Fruit fly (Drosophila melanogaster): ENCODE data around the gene Sry-beta.

The Sry-beta gene

dm6 chr3R:30056592-30057135, 17.1 kb downstream of the Sry-beta start, which contains the start of the genes CG7950 and Rpp14a (continued):
- TF ChIP-seq NFAT (GFP tag; IDR thresholded peaks at IDR 0.05) (peak; percentile 59), gfzf (GFP tag; optimal IDR thresholded peaks at IDR 0.05) (no peak), gce (GFP tag; IDR thresholded peaks at IDR 0.05) (no peak), CG17385 (GFP tag; optimal IDR thresholded peaks at IDR 0.05) (peak; percentile 70), HmgD (GFP tag; optimal IDR thresholded peaks at IDR 0.05) (peak; percentile 40), H2.0 (GFP tag; IDR thresholded peaks at IDR 0.05) (peak; percentile 86), HmgZ (tag; optimal IDR thresholded peaks at IDR 0.05) (peak; percentile 89), CTCF (GFP tag; optimal IDR thresholded peaks at IDR 0.05) (no peak), CG4328 (GFP tag; optimal IDR thresholded peaks at IDR 0.05) (peak; percentile 54), Ptx1 (GFP tag; IDR thresholded peaks at IDR 0.05) (peak; percentile 80), H15 (GFP tag; IDR thresholded peaks at IDR 0.05) (peak; percentile 70; the same call in 1 of the 3 replicates), Meics (GFP tag; optimal IDR thresholded peaks at IDR 0.05) (peak; percentile 43), Nf-YC (tag; optimal IDR thresholded peaks at IDR 0.05) (peak; percentile 65), Usf (GFP tag; optimal IDR thresholded peaks at IDR 0.05) (peak; percentile 27), CG12391 (tag; optimal IDR thresholded peaks at IDR 0.05) (peak; percentile 90), dimm (GFP tag; IDR thresholded peaks at IDR 0.05) (peak; percentile 29; the same call in 1 of the 2 replicates), CG6683 (GFP tag; optimal IDR thresholded peaks at IDR 0.05) (no peak), CG15601 (tag; optimal IDR thresholded peaks at IDR 0.05) (peak; percentile 69), Dll (GFP tag; IDR thresholded peaks at IDR 0.05; ENCODE audit: partially characterized antibody) (peak; percentile 48; the same call in 2 of the 4 replicates), CG10979 (tag; optimal IDR thresholded peaks at IDR 0.05) (peak; percentile 55), sens (GFP tag) (peak; percentile 97), CG11247 (GFP tag; IDR thresholded peaks at IDR 0.05) (peak; percentile 58), gro (GFP tag; optimal IDR thresholded peaks at IDR 0.05) (peak; percentile 82), CG4730 (GFP tag; IDR thresholded peaks at IDR 0.05) (peak; percentile 55), Hand (GFP tag; optimal IDR thresholded peaks at IDR 0.05) (no peak), Hr51 (GFP tag; optimal IDR thresholded peaks at IDR 0.05) (peak; percentile 81 to 84), CG3847 (GFP tag; IDR thresholded peaks at IDR 0.05) (peak; percentile 82), dpn (GFP tag; optimal IDR thresholded peaks at IDR 0.05) (peak; percentile 78 to 79), CG15011 (GFP tag; optimal IDR thresholded peaks at IDR 0.05) (no peak), CG7556 (GFP tag; optimal IDR thresholded peaks at IDR 0.05) (peak; percentile 44), CG11560 (tag; IDR thresholded peaks at IDR 0.05) (no peak), chm (GFP tag; IDR thresholded peaks at IDR 0.05) (peak; percentile 75), CG12104 (GFP tag; optimal IDR thresholded peaks at IDR 0.05) (no peak), CG33557 (GFP tag; optimal IDR thresholded peaks at IDR 0.05) (peak; percentile 53), CG30020 (tag; optimal IDR thresholded peaks at IDR 0.05) (peak; percentile 46), CG18764 (GFP tag; optimal IDR thresholded peaks at IDR 0.05) (peak; percentile 51), CG18619 (GFP tag; optimal IDR thresholded peaks at IDR 0.05) (peak; percentile 48), CG2116 (GFP tag; optimal IDR thresholded peaks at IDR 0.05) (peak; percentile 64), unc-4 (GFP tag; IDR thresholded peaks at IDR 0.05; ENCODE audit: partially characterized antibody) (no peak), Lim3 (GFP tag; IDR thresholded peaks at IDR 0.05) (no peak), Aef1 (GFP tag; IDR thresholded peaks at IDR 0.05) (peak; percentile 82), CG2120 (GFP tag; optimal IDR thresholded peaks at IDR 0.05) (peak; percentile 94), pho (GFP tag; optimal IDR thresholded peaks at IDR 0.05) (peak; percentile 85), CG8281 (tag; optimal IDR thresholded peaks at IDR 0.05) (no peak), CG30403 (GFP tag; optimal IDR thresholded peaks at IDR 0.05) (peak; percentile 87), yki (optimal IDR thresholded peaks at IDR 0.05) (no peak), pum (GFP tag; optimal IDR thresholded peaks at IDR 0.05) (peak; percentile 73), CG10321 (GFP tag; IDR thresholded peaks at IDR 0.05) (0 out of 2 replicates have a peak, but pooled peaks have one; percentile 41), Camta (GFP tag; optimal IDR thresholded peaks at IDR 0.05) (peak; percentile 66), CG31441 (GFP tag; IDR thresholded peaks at IDR 0.05) (peak; percentile 41; the same call in 1 of the 2 replicates), ro (GFP tag; IDR thresholded peaks at IDR 0.05) (no peak), CG32767 (GFP tag; IDR thresholded peaks at IDR 0.05) (peak; percentile 71)

Measured in whole organism, embryonic.